Fruit fly (Drosophila melanogaster): ENCODE data around the gene CG10011.

DNA sequence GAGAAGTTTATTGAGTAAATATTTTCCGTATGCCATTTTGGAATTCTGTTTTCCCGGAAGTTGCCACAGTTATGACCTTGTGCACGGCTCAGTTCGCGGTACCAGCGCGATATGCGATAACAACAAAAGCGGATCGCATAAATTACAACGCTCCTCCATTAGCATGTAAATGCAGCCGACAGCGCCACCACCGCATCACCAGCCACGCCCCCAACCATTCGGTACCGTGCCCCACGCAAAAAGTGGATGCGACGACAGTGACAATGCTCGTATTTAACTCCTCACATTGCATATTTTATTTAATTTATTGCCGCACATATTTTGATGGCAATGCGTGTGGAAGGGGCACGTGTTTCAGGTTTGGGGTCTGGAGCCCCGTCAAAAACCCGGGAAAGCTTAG, 11.8 kb downstream of the CG10011 start:
- TF ChIP-seq psq (GFP tag; optimal IDR thresholded peaks at IDR 0.05) (no peak), OdsH (GFP tag; optimal IDR thresholded peaks at IDR 0.05) (no peak), Hr83 (GFP tag; optimal IDR thresholded peaks at IDR 0.05; ENCODE audit: poor library complexity, severe bottlenecking) (no peak), usp (GFP tag; optimal IDR thresholded peaks at IDR 0.05) (no peak), ey (GFP tag; optimal IDR thresholded peaks at IDR 0.05) (no peak), Mio (GFP tag; optimal IDR thresholded peaks at IDR 0.05) (no peak), Hr78 (GFP tag; optimal IDR thresholded peaks at IDR 0.05) (no peak), lola (GFP tag; optimal IDR thresholded peaks at IDR 0.05) (no peak), Abd-B (GFP tag; optimal IDR thresholded peaks at IDR 0.05) (no peak), CrebA (GFP tag; optimal IDR thresholded peaks at IDR 0.05; ENCODE audit: borderline replicate concordance) (no peak), CG9705 (GFP tag; optimal IDR thresholded peaks at IDR 0.05) (no peak), br (GFP tag; optimal IDR thresholded peaks at IDR 0.05) (no peak), Dfd (GFP tag; optimal IDR thresholded peaks at IDR 0.05) (no peak), Sp1 (GFP tag; optimal IDR thresholded peaks at IDR 0.05) (no peak)
